Worm (Caenorhabditis elegans) whole organism, midembryonic: Measurements from ENCODE around the gene sek-1.

ENCODE experiments used
- T22C8.4 ChIP-seq: fragments of 200-800 bp; sonication (Bioruptor generic); IDR thresholded peaks from 2 replicates; pipeline ENCODE4 v1.3.6; 2022; ENCODE audit warnings: missing genetic modification characterization, missing compliant biosample characterization
- cog-1 ChIP-seq: sonication (generic microtip); optimal IDR thresholded peaks from 2 replicates; lab custom pipeline; 2016; ENCODE audit warnings: missing genetic modification characterization, missing compliant biosample characterization
- flt-1 ChIP-seq: fragments of 200-800 bp; sonication (Bioruptor generic); IDR thresholded peaks from 2 replicates; pipeline ENCODE4 v1.3.6; 2022; ENCODE audit warnings: missing genetic modification characterization, missing compliant biosample characterization
- klf-2 ChIP-seq: fragments of 200-800 bp; sonication (Bioruptor generic); conservative IDR thresholded peaks from 2 replicates; pipeline ENCODE4 v1.3.6; 2022; ENCODE audit warnings: missing genetic modification reagents, missing genetic modification characterization, missing compliant biosample characterization
- med-1 ChIP-seq: sonication (generic microtip); optimal IDR thresholded peaks from 2 replicates; lab custom pipeline; 2017; ENCODE audit warnings: missing genetic modification characterization, mild to moderate bottlenecking, missing compliant biosample characterization, antibody characterized with exemption, missing genetic modification reagents; ENCODE audit not compliant: insufficient read depth
- ref-1 ChIP-seq: fragments of 200-800 bp; sonication (Bioruptor generic); conservative IDR thresholded peaks from 2 replicates; pipeline ENCODE4 v1.3.6; 2022; ENCODE audit warnings: missing genetic modification reagents, missing genetic modification characterization, missing compliant biosample characterization
- tab-1 ChIP-seq: fragments of 200-800 bp; sonication (Bioruptor generic); IDR thresholded peaks from 2 replicates; pipeline ENCODE4 v1.3.6; 2022; ENCODE audit warnings: missing genetic modification characterization, missing compliant biosample characterization
- ztf-23 ChIP-seq: fragments of 200-800 bp; sonication (Bioruptor generic); IDR thresholded peaks from 2 replicates; pipeline ENCODE4 v1.3.6; 2022; ENCODE audit warnings: missing genetic modification reagents, missing genetic modification characterization, missing compliant biosample characterization
- ztf-29 ChIP-seq: fragments of 200-800 bp; sonication (Bioruptor generic); IDR thresholded peaks from 2 replicates; pipeline ENCODE4 v1.3.6; 2022; ENCODE audit warnings: missing genetic modification reagents, missing genetic modification characterization, missing compliant biosample characterization

DNA sequence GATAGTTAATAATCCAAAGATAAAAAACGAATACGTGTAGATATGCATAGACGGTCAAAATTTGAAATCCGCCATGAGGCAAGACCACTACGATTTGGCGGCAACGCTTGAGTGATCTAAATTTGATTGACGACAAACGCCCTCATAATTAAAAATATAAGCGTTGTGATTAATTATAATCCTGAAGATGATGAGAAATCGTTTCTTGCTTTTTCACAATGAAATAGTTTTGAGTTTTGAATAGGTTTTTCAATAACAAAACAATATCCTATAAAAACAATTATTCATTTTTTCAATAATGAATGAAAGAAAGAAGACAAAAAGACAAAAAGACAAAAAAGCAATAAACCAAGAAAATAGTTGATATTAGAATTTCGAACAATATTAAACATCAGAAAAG lies 30.9 kb downstream of the sek-1 start, which contains the start of gene C54D2.6:
- TF ChIP-seq klf-2 (GFP tag; lab: Robert Waterston, UW) (no peak), ztf-23 (GFP tag; lab: Robert Waterston, UW) (no peak), ztf-29 (GFP tag; lab: Robert Waterston, UW) (no peak), flt-1 (GFP tag; lab: Robert Waterston, UW) (no peak), T22C8.4 (no peak), cog-1 (tag; lab: Kevin White, UChicago) (no peak), tab-1 (no peak), ref-1 (GFP tag; lab: Robert Waterston, UW) (no peak), med-1 (GFP tag; lab: Kevin White, UChicago) (no peak)
